Worm (Caenorhabditis elegans): Measurements from ENCODE around the gene ZK829.3.

- TF ChIP-seq pes-1 (GFP tag; IDR thresholded peaks at IDR 0.05) (no peak), ceh-13 (GFP tag; optimal IDR thresholded peaks at IDR 0.05) (no peak), ama-1 (optimal IDR thresholded peaks at IDR 0.05) (no peak), ceh-36 (tag; optimal IDR thresholded peaks at IDR 0.05) (no peak)
Observed at ce11 chrIV:11893336-11893735, 52.2 kb downstream of the ZK829.3 start.
